Worm (Caenorhabditis elegans): ENCODE data around the gene bus-17.

The bus-17 gene

ce11 chrX:15794977-15795376 is 28.8 kb upstream of the bus-17 start, which contains the start of gene Y7A5A.10:
Y7A5A.10 (minus strand) TSS chrX:15795077.
- TF ChIP-seq hlh-1 (tag; optimal IDR thresholded peaks at IDR 0.05) = no peak
- TF ChIP-seq mls-2 (tag; optimal IDR thresholded peaks at IDR 0.05) = no peak
- TF ChIP-seq lin-32 (GFP tag; optimal IDR thresholded peaks at IDR 0.05) = no peak
- no peak for TF ChIP-seq pha-4 (tag; optimal IDR thresholded peaks at IDR 0.05)
- no peak for TF ChIP-seq drap-1 (GFP tag; optimal IDR thresholded peaks at IDR 0.05)
- no peak for TF ChIP-seq snpc-4 (tag; optimal IDR thresholded peaks at IDR 0.05)
- no peak for TF ChIP-seq lsy-2 (tag; optimal IDR thresholded peaks at IDR 0.05)
- no peak for TF ChIP-seq ces-1 (GFP tag; optimal IDR thresholded peaks at IDR 0.05)
- TF ChIP-seq blmp-1 (tag; optimal IDR thresholded peaks at IDR 0.05) = no peak
- TF ChIP-seq ceh-83 (GFP tag; optimal IDR thresholded peaks at IDR 0.05) = no peak
- TF ChIP-seq elt-3 (tag; optimal IDR thresholded peaks at IDR 0.05) = no peak
- TF ChIP-seq nhr-12 (tag; optimal IDR thresholded peaks at IDR 0.05) = no peak
- no peak for TF ChIP-seq nhr-2 (tag; optimal IDR thresholded peaks at IDR 0.05)
- no peak for TF ChIP-seq sptf-1 (tag; optimal IDR thresholded peaks at IDR 0.05)

- TF ChIP-seq blmp-1 (tag; optimal IDR thresholded peaks at IDR 0.05) (no peak), mab-5 (tag; optimal IDR thresholded peaks at IDR 0.05) (no peak), snpc-4 (tag; optimal IDR thresholded peaks at IDR 0.05) (no peak), nhr-2 (tag; optimal IDR thresholded peaks at IDR 0.05) (no peak), ham-2 (GFP tag; optimal IDR thresholded peaks at IDR 0.05) (no peak), unc-62 (GFP tag; optimal IDR thresholded peaks at IDR 0.05) (no peak), bed-3 (GFP tag; optimal IDR thresholded peaks at IDR 0.05) (no peak)
Measured at ce11 chrX:15786726-15787125, 20.6 kb upstream of the bus-17 start, which contains the start of gene Y7A5A.5. Y7A5A.5 (minus strand) TSS chrX:15786826.

ce11 chrX:15784570-15784969 is 18.4 kb upstream of the bus-17 start, which contains the start of gene Y7A5A.3:
Y7A5A.3 (minus strand) TSS chrX:15784670.
- no peak for TF ChIP-seq nhr-2 (tag; optimal IDR thresholded peaks at IDR 0.05)
- TF ChIP-seq lin-32 (GFP tag; optimal IDR thresholded peaks at IDR 0.05) = no peak
- no peak for TF ChIP-seq elt-1 (tag; optimal IDR thresholded peaks at IDR 0.05; ENCODE audit: borderline replicate concordance, insufficient read depth)
- no peak for TF ChIP-seq nhr-12 (tag; optimal IDR thresholded peaks at IDR 0.05)
- TF ChIP-seq sptf-1 (tag; optimal IDR thresholded peaks at IDR 0.05) = no peak

- no peak for TF ChIP-seq nhr-12 (tag; optimal IDR thresholded peaks at IDR 0.05)
- TF ChIP-seq mab-5 (tag; optimal IDR thresholded peaks at IDR 0.05) = no peak
- TF ChIP-seq ces-1 (GFP tag; optimal IDR thresholded peaks at IDR 0.05) = no peak
- no peak for TF ChIP-seq lin-32 (GFP tag; optimal IDR thresholded peaks at IDR 0.05)
- TF ChIP-seq bed-3 (GFP tag; optimal IDR thresholded peaks at IDR 0.05) = no peak
- no peak for TF ChIP-seq nhr-2 (tag; optimal IDR thresholded peaks at IDR 0.05)
- TF ChIP-seq tbx-8 (GFP tag; optimal IDR thresholded peaks at IDR 0.05) = no peak
- TF ChIP-seq nhr-76 (tag; optimal IDR thresholded peaks at IDR 0.05) = no peak
- TF ChIP-seq blmp-1 (tag; optimal IDR thresholded peaks at IDR 0.05) = no peak
- no peak for TF ChIP-seq elt-3 (tag; optimal IDR thresholded peaks at IDR 0.05)
- TF ChIP-seq ceh-43 (GFP tag; optimal IDR thresholded peaks at IDR 0.05) = no peak
- no peak for TF ChIP-seq ham-2 (GFP tag; optimal IDR thresholded peaks at IDR 0.05)
- no peak for TF ChIP-seq elt-1 (tag; optimal IDR thresholded peaks at IDR 0.05; ENCODE audit: borderline replicate concordance, insufficient read depth)
- no peak for TF ChIP-seq flh-1 (GFP tag; optimal IDR thresholded peaks at IDR 0.05)
- no peak for TF ChIP-seq mls-2 (tag; optimal IDR thresholded peaks at IDR 0.05)
- no peak for TF ChIP-seq drap-1 (GFP tag; optimal IDR thresholded peaks at IDR 0.05)
- no peak for TF ChIP-seq unc-39 (tag; optimal IDR thresholded peaks at IDR 0.05)
- no peak for TF ChIP-seq lin-13 (tag; optimal IDR thresholded peaks at IDR 0.05)
Measured at ce11 chrX:15782027-15782426, 15.9 kb upstream of the bus-17 start, which contains the start of gene Y7A5A.24. Y7A5A.24 (minus strand) TSS chrX:15782127.

DNA sequence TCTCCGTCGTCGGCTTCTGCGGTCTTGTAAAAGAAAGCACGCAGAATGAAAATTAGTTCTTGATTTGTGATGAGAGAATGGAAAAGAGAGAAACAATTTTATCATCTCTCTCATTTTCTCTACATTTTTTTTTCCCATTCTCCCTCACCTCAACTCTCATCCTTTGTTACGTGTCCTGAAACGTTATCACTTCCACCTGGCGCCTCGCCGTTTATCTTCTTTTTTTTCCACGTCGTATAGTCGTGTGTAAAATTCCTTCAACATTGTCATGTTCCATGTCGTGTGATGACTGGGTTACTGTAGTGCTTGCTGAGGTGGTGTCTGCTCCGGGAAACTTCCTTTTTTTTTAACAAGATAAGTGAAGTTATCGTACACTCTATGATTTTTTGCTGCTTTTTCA is 13.3 kb upstream of the bus-17 start:
- no peak for TF ChIP-seq ces-1 (GFP tag; optimal IDR thresholded peaks at IDR 0.05)
- TF ChIP-seq unc-39 (tag; optimal IDR thresholded peaks at IDR 0.05) = no peak

DNA sequence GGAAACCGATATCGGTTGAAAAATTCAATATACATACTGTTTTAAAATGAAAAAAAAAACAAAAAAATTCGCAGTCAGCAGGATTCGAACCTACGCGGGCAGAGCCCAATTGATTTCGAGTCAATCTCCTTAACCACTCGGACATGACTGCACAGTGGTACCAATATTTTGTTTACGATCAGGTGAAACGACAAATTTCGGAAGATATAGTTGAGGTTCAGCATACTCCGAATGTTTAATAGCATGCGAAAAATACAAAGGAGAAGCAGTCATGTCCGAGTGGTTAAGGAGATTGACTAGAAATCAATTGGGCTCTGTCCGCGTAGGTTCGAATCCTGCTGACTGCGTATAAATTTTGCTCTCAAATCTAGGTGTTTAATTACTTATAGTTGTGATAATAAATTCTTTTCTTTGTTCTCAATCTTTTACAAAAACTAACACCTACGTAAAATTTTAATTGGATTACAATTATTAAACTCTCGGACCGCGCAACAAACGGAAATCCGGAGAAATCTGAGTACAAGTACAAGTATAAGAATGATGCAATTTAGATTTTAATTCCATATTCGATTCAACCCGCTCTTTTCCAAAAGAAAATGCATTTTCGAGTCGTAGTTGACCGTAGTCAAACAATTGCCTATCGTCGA is 7.2 kb upstream of the bus-17 start, which contains the start of gene Y7A5A.13:
TSS of gene Y7A5A.13 (plus strand) at position 597 of the 647 bp plus-strand sequence.
- TF ChIP-seq bed-3 (GFP tag; optimal IDR thresholded peaks at IDR 0.05) (no peak), pha-4 (tag; optimal IDR thresholded peaks at IDR 0.05) (no peak), unc-120 (tag; optimal IDR thresholded peaks at IDR 0.05; ENCODE audit: poor library complexity, severe bottlenecking) (no peak), ztf-11 (tag; optimal IDR thresholded peaks at IDR 0.05) (no peak), nhr-237 (tag; optimal IDR thresholded peaks at IDR 0.05) (no peak)

Measured in whole organism, mixed stage, embryonic.